Worm (Caenorhabditis elegans) whole organism, late embryonic: ENCODE data around the gene nhr-201.

Experiments
- ama-1 ChIP-seq: fragments of 150-350 bp; optimal IDR thresholded peaks from 2 replicates; lab custom pipeline; 2014
- dmd-4 ChIP-seq: sonication (generic microtip); optimal IDR thresholded peaks from 2 replicates; lab custom pipeline; 2016; ENCODE audit warnings: borderline replicate concordance, missing genetic modification characterization, missing compliant biosample characterization
- gmeb-2 ChIP-seq: sonication (generic microtip); optimal IDR thresholded peaks from 2 replicates; lab custom pipeline; 2016; ENCODE audit warnings: missing genetic modification characterization, inconsistent platforms, missing compliant biosample characterization
- pha-4 ChIP-seq: fragments of 150-350 bp; optimal IDR thresholded peaks from 2 replicates; lab custom pipeline; 2018; ENCODE audit warnings: missing biosample characterization, missing genetic modification reagents, missing genetic modification characterization
- syd-9 ChIP-seq: sonication (generic microtip); optimal IDR thresholded peaks from 2 replicates; lab custom pipeline; 2016; ENCODE audit warnings: mild to moderate bottlenecking, missing genetic modification characterization, moderate library complexity, missing compliant biosample characterization

ce11 chrV:468460-468859 is 3.8 kb downstream of the nhr-201 start, which contains the start of gene srbc-57:
- TF ChIP-seq gmeb-2, result no peak
- no peak for TF ChIP-seq ama-1 (lab: Kevin White, UChicago)
- no peak for TF ChIP-seq pha-4 (tag; lab: Kevin White, UChicago)
- TF ChIP-seq syd-9 (tag; lab: Kevin White, UChicago), result no peak
- TF ChIP-seq dmd-4, result no peak
